Worm (Caenorhabditis elegans) whole organism, mixed stage, embryonic: ENCODE measurements around the gene K04G11.3.

Experiments
- M03D4.4 ChIP-seq: sonication (generic microtip); optimal IDR thresholded peaks from 2 replicates; lab custom pipeline; 2017; ENCODE audit warnings: mild to moderate bottlenecking, missing genetic modification characterization, missing compliant biosample characterization
- bed-3 ChIP-seq: fragments of 200-800 bp; sonication (Bioruptor generic); optimal IDR thresholded peaks from 3 replicates; lab custom pipeline; 2018; ENCODE audit warnings: mild to moderate bottlenecking, missing genetic modification characterization, moderate library complexity, missing compliant biosample characterization
- ceh-39 ChIP-seq: fragments of 150-350 bp; optimal IDR thresholded peaks from 2 replicates; lab custom pipeline; 2014; ENCODE audit warnings: missing biosample characterization, missing genetic modification characterization
- ceh-43 ChIP-seq: fragments of 200-800 bp; sonication (Bioruptor generic); optimal IDR thresholded peaks from 2 replicates; lab custom pipeline; 2018; ENCODE audit warnings: mild to moderate bottlenecking, missing genetic modification characterization, moderate library complexity, missing compliant biosample characterization
- ceh-83 ChIP-seq: fragments of 200-800 bp; sonication (Bioruptor generic); optimal IDR thresholded peaks from 2 replicates; lab custom pipeline; 2018; ENCODE audit warnings: mild to moderate bottlenecking, missing genetic modification characterization, missing compliant biosample characterization
- ces-1 ChIP-seq: fragments of 150-350 bp; optimal IDR thresholded peaks from 2 replicates; lab custom pipeline; 2014; ENCODE audit warnings: missing biosample characterization, missing genetic modification reagents, missing genetic modification characterization
- cnd-1 ChIP-seq: fragments of 200-800 bp; sonication (Bioruptor generic); optimal IDR thresholded peaks from 2 replicates; lab custom pipeline; 2018; ENCODE audit warnings: mild to moderate bottlenecking, missing genetic modification characterization, missing compliant biosample characterization
- drap-1 ChIP-seq: fragments of 200-800 bp; sonication (Bioruptor generic); optimal IDR thresholded peaks from 3 replicates; lab custom pipeline; 2018; ENCODE audit warnings: mild to moderate bottlenecking, missing genetic modification characterization, missing compliant biosample characterization
- elt-1 ChIP-seq: sonication (generic microtip); optimal IDR thresholded peaks from 2 replicates; lab custom pipeline; 2017; ENCODE audit warnings: missing genetic modification characterization, mild to moderate bottlenecking, missing compliant biosample characterization, antibody characterized with exemption, moderate library complexity, borderline replicate concordance; ENCODE audit not compliant: insufficient read depth
- elt-3 ChIP-seq: fragments of 150-350 bp; optimal IDR thresholded peaks from 2 replicates; lab custom pipeline; 2014; ENCODE audit warnings: missing biosample characterization, missing genetic modification characterization
- flh-1 ChIP-seq: fragments of 200-800 bp; sonication (Bioruptor generic); optimal IDR thresholded peaks from 2 replicates; lab custom pipeline; 2018; ENCODE audit warnings: mild to moderate bottlenecking, missing genetic modification characterization, moderate library complexity, missing compliant biosample characterization
- ham-2 ChIP-seq: fragments of 200-800 bp; sonication (Bioruptor generic); optimal IDR thresholded peaks from 2 replicates; lab custom pipeline; 2018; ENCODE audit warnings: mild to moderate bottlenecking, missing genetic modification characterization, missing compliant biosample characterization
- hlh-1 ChIP-seq: fragments of 150-350 bp; optimal IDR thresholded peaks from 2 replicates; lab custom pipeline; 2014; ENCODE audit warnings: missing biosample characterization, missing genetic modification reagents, missing genetic modification characterization
- lin-13 ChIP-seq: fragments of 150-350 bp; optimal IDR thresholded peaks from 2 replicates; lab custom pipeline; 2014; ENCODE audit warnings: missing biosample characterization, missing genetic modification characterization
- lsy-2 ChIP-seq: fragments of 150-350 bp; optimal IDR thresholded peaks from 2 replicates; lab custom pipeline; 2014; ENCODE audit warnings: missing biosample characterization, missing genetic modification characterization
- mab-5 ChIP-seq: fragments of 150-350 bp; optimal IDR thresholded peaks from 2 replicates; lab custom pipeline; 2014; ENCODE audit warnings: missing biosample characterization, missing genetic modification characterization
- mep-1 ChIP-seq: fragments of 150-350 bp; optimal IDR thresholded peaks from 2 replicates; lab custom pipeline; 2017; ENCODE audit warnings: missing biosample characterization, missing genetic modification reagents, missing genetic modification characterization, inconsistent platforms
- mls-2 ChIP-seq: sonication (generic microtip); optimal IDR thresholded peaks from 2 replicates; lab custom pipeline; 2016; ENCODE audit warnings: mild to moderate bottlenecking, missing genetic modification characterization, moderate library complexity, missing compliant biosample characterization
- nhr-12 ChIP-seq: fragments of 150-350 bp; optimal IDR thresholded peaks from 2 replicates; lab custom pipeline; 2014; ENCODE audit warnings: missing biosample characterization, missing genetic modification characterization
- nhr-2 ChIP-seq: fragments of 150-350 bp; optimal IDR thresholded peaks from 2 replicates; lab custom pipeline; 2014; ENCODE audit warnings: missing biosample characterization, missing genetic modification characterization
- nhr-237 ChIP-seq: fragments of 150-350 bp; optimal IDR thresholded peaks from 2 replicates; lab custom pipeline; 2014; ENCODE audit warnings: missing biosample characterization, missing genetic modification characterization
- nhr-28 ChIP-seq: fragments of 150-350 bp; optimal IDR thresholded peaks from 2 replicates; lab custom pipeline; 2014; ENCODE audit warnings: missing biosample characterization, missing genetic modification characterization
- pha-4 ChIP-seq: fragments of 150-350 bp; optimal IDR thresholded peaks from 2 replicates; lab custom pipeline; 2018; ENCODE audit warnings: missing biosample characterization, missing genetic modification reagents, missing genetic modification characterization
- sptf-1 ChIP-seq: sonication (generic microtip); optimal IDR thresholded peaks from 2 replicates; lab custom pipeline; 2017; ENCODE audit warnings: mild to moderate bottlenecking, missing genetic modification characterization, moderate library complexity, missing compliant biosample characterization
- tbx-8 ChIP-seq: fragments of 200-800 bp; sonication (Bioruptor generic); optimal IDR thresholded peaks from 2 replicates; lab custom pipeline; 2018; ENCODE audit warnings: mild to moderate bottlenecking, missing genetic modification characterization, moderate library complexity, missing compliant biosample characterization
- unc-120 ChIP-seq: sonication (generic microtip); optimal IDR thresholded peaks from 2 replicates; lab custom pipeline; 2017; ENCODE audit warnings: missing genetic modification characterization, missing compliant biosample characterization; ENCODE audit not compliant: poor library complexity, severe bottlenecking
- unc-39 ChIP-seq: fragments of 150-350 bp; optimal IDR thresholded peaks from 2 replicates; lab custom pipeline; 2014; ENCODE audit warnings: missing biosample characterization, missing genetic modification characterization
- unc-62 ChIP-seq: fragments of 150-350 bp; optimal IDR thresholded peaks from 2 replicates; lab custom pipeline; 2014; ENCODE audit warnings: missing biosample characterization, missing genetic modification reagents, missing genetic modification characterization
- zip-8 ChIP-seq: fragments of 150-350 bp; optimal IDR thresholded peaks from 2 replicates; lab custom pipeline; 2014; ENCODE audit warnings: missing biosample characterization, missing genetic modification characterization
- ztf-11 ChIP-seq: fragments of 150-350 bp; optimal IDR thresholded peaks from 2 replicates; lab custom pipeline; 2014; ENCODE audit warnings: missing biosample characterization, missing genetic modification characterization

K04G11.3 gene

ce11 chrX:14339723-14340122, 7.8 kb downstream of the K04G11.3 start:
- no peak for TF ChIP-seq lin-13 (tag; lab: Kevin White, UChicago)
- no peak for TF ChIP-seq flh-1 (GFP tag; lab: Kevin White, UChicago)
- no peak for TF ChIP-seq ham-2 (GFP tag; lab: Kevin White, UChicago)
- no peak for TF ChIP-seq unc-120 (tag; lab: Kevin White, UChicago)
- no peak for TF ChIP-seq nhr-12 (tag; lab: Kevin White, UChicago)
- TF ChIP-seq ceh-83, result no peak
- TF ChIP-seq mab-5, result no peak
- TF ChIP-seq mep-1 (tag; lab: Kevin White, UChicago), result no peak

ce11 chrX:14338896-14339295, 8.6 kb downstream of the K04G11.3 start:
- no peak for TF ChIP-seq elt-3 (tag; lab: Kevin White, UChicago)
- no peak for TF ChIP-seq mep-1 (tag; lab: Kevin White, UChicago)
- no peak for TF ChIP-seq lin-13 (tag; lab: Kevin White, UChicago)
- no peak for TF ChIP-seq tbx-8
- no peak for TF ChIP-seq flh-1 (GFP tag; lab: Kevin White, UChicago)
- TF ChIP-seq pha-4 (tag; lab: Kevin White, UChicago), result no peak
- TF ChIP-seq hlh-1 (tag; lab: Kevin White, UChicago), result no peak
- no peak for TF ChIP-seq bed-3 (GFP tag; lab: Kevin White, UChicago)
- TF ChIP-seq ceh-43, result no peak
- no peak for TF ChIP-seq zip-8 (tag; lab: Kevin White, UChicago)
- TF ChIP-seq, all 35 proteins: peak for 0

- TF ChIP-seq sptf-1 (tag; lab: Kevin White, UChicago) (peak; percentile 31), lsy-2 (no peak), elt-3 (tag; lab: Kevin White, UChicago) (no peak), unc-120 (tag; lab: Kevin White, UChicago) (peak; percentile 19), hlh-1 (tag; lab: Kevin White, UChicago) (peak; percentile 92), pha-4 (tag; lab: Kevin White, UChicago) (peak; percentile 6), drap-1 (GFP tag; lab: Kevin White, UChicago) (peak; percentile 6), M03D4.4 (peak; percentile 49), unc-39 (no peak)
Measured at ce11 chrX:14335621-14336020, 11.9 kb downstream of the K04G11.3 start.

ce11 chrX:14335220-14335619, 12.3 kb downstream of the K04G11.3 start, which contains the start of gene K04G11.1:
Gene K04G11.1, plus strand, starts transcription at chrX:14335520.
- TF ChIP-seq sptf-1 (tag; lab: Kevin White, UChicago), result no peak
- TF ChIP-seq ztf-11, result no peak
- no peak for TF ChIP-seq tbx-8
- no peak for TF ChIP-seq bed-3 (GFP tag; lab: Kevin White, UChicago)
- no peak for TF ChIP-seq nhr-237 (tag; lab: Kevin White, UChicago)
- no peak for TF ChIP-seq ham-2 (GFP tag; lab: Kevin White, UChicago)
- no peak for TF ChIP-seq lsy-2
- no peak for TF ChIP-seq zip-8 (tag; lab: Kevin White, UChicago)
- no peak for TF ChIP-seq unc-39
- TF ChIP-seq nhr-2 (tag; lab: Kevin White, UChicago), result no peak
- no peak for TF ChIP-seq ceh-83
- no peak for TF ChIP-seq cnd-1
- TF ChIP-seq ces-1, result no peak
- no peak for TF ChIP-seq mab-5

- TF ChIP-seq unc-120 (tag; lab: Kevin White, UChicago) (peak; percentile 36), pha-4 (tag; lab: Kevin White, UChicago) (no peak), zip-8 (tag; lab: Kevin White, UChicago) (no peak), unc-39 (no peak), hlh-1 (tag; lab: Kevin White, UChicago) (peak; percentile 78), unc-62 (GFP tag; lab: Kevin White, UChicago) (no peak), mab-5 (no peak), ceh-83 (no peak), elt-1 (no peak), nhr-28 (tag; lab: Kevin White, UChicago) (no peak), M03D4.4 (no peak), ces-1 (no peak)
Measured at ce11 chrX:14334151-14334550, 13.3 kb downstream of the K04G11.3 start.

- TF ChIP-seq elt-3 (tag; lab: Kevin White, UChicago) (no peak), ceh-83 (no peak), mls-2 (tag; lab: Kevin White, UChicago) (peak; percentile 52), elt-1 (no peak), ceh-39 (tag; lab: Kevin White, UChicago) (no peak), nhr-28 (tag; lab: Kevin White, UChicago) (no peak), ceh-43 (no peak), unc-39 (no peak), flh-1 (GFP tag; lab: Kevin White, UChicago) (no peak)
- TF ChIP-seq, all 35 proteins: peak for 1
Measured at ce11 chrX:14329348-14329747, 18.1 kb downstream of the K04G11.3 start.
